Fruit fly (Drosophila melanogaster) whole organism, wandering third instar larva: ENCODE results near the gene PolH.

Experiments used
- dl ChIP-seq, 2 experiments: fragments of 175-275, 200-275 bp in 1 of 2; fragments of 200-275 bp in 1 of 2; sonication (Bioruptor generic); optimal IDR thresholded peaks; lab custom pipeline; 2018; ENCODE audit warnings: mild to moderate bottlenecking in 2 of 2, missing biosample characterization in 2 of 2, missing genetic modification characterization in 2 of 2, moderate library complexity in 2 of 2; ENCODE audit not compliant: partially characterized antibody in 2 of 2, insufficient read depth in 1 of 2
- sage ChIP-seq: fragments of 200-800 bp; sonication (Bioruptor generic); optimal IDR thresholded peaks from 2 replicates; lab custom pipeline; 2016; ENCODE audit warnings: missing biosample characterization, mild to moderate bottlenecking, missing genetic modification characterization

DNA sequence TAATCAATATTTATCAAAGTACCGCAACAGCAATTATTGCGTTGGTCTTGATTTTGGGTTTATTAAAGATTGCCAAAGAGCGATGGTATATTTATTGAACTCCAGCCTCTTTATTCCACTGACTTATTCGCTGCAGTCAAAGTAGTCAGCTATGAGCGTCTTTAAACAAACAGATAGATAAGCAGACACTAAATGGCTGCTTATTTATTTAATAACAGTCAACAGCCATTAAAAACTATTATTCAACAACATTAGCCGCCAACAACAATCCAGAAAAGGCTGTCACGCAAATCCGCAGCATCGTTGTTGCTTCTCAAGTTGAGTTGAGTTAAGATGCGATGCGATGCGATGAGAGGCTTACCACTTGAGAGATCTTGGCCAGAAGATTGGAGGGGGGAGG, 32.8 kb downstream of the PolH start:
- no peak for TF ChIP-seq dl (GFP tag; optimal IDR thresholded peaks at IDR 0.05; lab: Kevin White, UChicago; ENCODE audit: insufficient read depth in 1 of 2, partially characterized antibody in 2 of 2)
- TF ChIP-seq sage (GFP tag; lab: Kevin White, UChicago): no peak
